Fruit fly (Drosophila melanogaster) whole organism, embryonic: ENCODE data around the gene CG3704.

ENCODE experiments used
- Antp ChIP-seq: fragments of 200-800 bp; sonication (Bioruptor generic); optimal IDR thresholded peaks from 3 replicates; lab custom pipeline; 2016; ENCODE audit warnings: missing biosample characterization, missing genetic modification characterization
- Awh ChIP-seq: fragments of 200-800 bp; sonication (Bioruptor generic); IDR thresholded peaks from 2 replicates; pipeline ENCODE4, ENCODE4 v1.3.6; 2022; ENCODE audit warnings: missing biosample characterization, missing genetic modification characterization
- CG10565 ChIP-seq: fragments of 200-800 bp; sonication (Bioruptor generic); optimal IDR thresholded peaks from 3 replicates; lab custom pipeline; 2016; ENCODE audit warnings: missing biosample characterization, mild to moderate bottlenecking, missing genetic modification characterization
- CG11247 ChIP-seq: fragments of 200-800 bp; sonication (Bioruptor generic); IDR thresholded peaks from 2 replicates; pipeline ENCODE4 v1.3.6; 2022; ENCODE audit warnings: missing biosample characterization, missing genetic modification characterization
- CG11695 ChIP-seq: fragments of 200-800 bp; sonication (Bioruptor generic); IDR thresholded peaks from 3 replicates; pipeline ENCODE4 v1.3.6; 2022; ENCODE audit warnings: missing biosample characterization, missing genetic modification characterization
- CG12104 ChIP-seq: fragments of 200-800 bp; sonication (Bioruptor generic); optimal IDR thresholded peaks from 3 replicates; lab custom pipeline; 2016; ENCODE audit warnings: missing biosample characterization, missing genetic modification characterization
- CG12155 ChIP-seq: fragments of 200-800 bp; sonication (Bioruptor generic); optimal IDR thresholded peaks from 3 replicates; lab custom pipeline; 2016; ENCODE audit warnings: missing biosample characterization, missing genetic modification characterization
- CG12299 ChIP-seq: fragments of 200-800 bp; sonication (Bioruptor generic); optimal IDR thresholded peaks from 2 replicates; lab custom pipeline; 2018; ENCODE audit warnings: missing biosample characterization, mild to moderate bottlenecking, missing genetic modification characterization
- CG14014 ChIP-seq: fragments of 200-800 bp; sonication (Bioruptor generic); IDR thresholded peaks from 2 replicates; pipeline ENCODE4 v1.3.6; 2022; ENCODE audit warnings: missing biosample characterization, missing genetic modification characterization
- CG14441 ChIP-seq: fragments of 200-800 bp; sonication (Bioruptor generic); IDR thresholded peaks from 2 replicates; pipeline ENCODE4 v1.3.6; 2022; ENCODE audit warnings: missing biosample characterization, missing genetic modification characterization
- CG15269 ChIP-seq: fragments of 200-800 bp; sonication (Bioruptor generic); optimal IDR thresholded peaks from 2 replicates; lab custom pipeline; 2018; ENCODE audit warnings: missing biosample characterization, mild to moderate bottlenecking, missing genetic modification characterization, moderate library complexity
- CG18262 ChIP-seq: fragments of 200-800 bp; optimal IDR thresholded peaks from 3 replicates; lab custom pipeline; 2019; ENCODE audit warnings: missing biosample characterization, mild to moderate bottlenecking, missing genetic modification characterization, moderate library complexity
- CG30403 ChIP-seq: fragments of 200-800 bp; sonication (Bioruptor generic); optimal IDR thresholded peaks from 3 replicates; lab custom pipeline; 2016; ENCODE audit warnings: missing biosample characterization, missing genetic modification characterization
- CG32532 ChIP-seq: fragments of 200-800 bp; sonication (Bioruptor generic); IDR thresholded peaks from 2 replicates; pipeline ENCODE4 v1.3.6; 2022; ENCODE audit warnings: missing biosample characterization, missing genetic modification characterization
- CG3407 ChIP-seq: fragments of 200-800 bp; sonication (Bioruptor generic); optimal IDR thresholded peaks from 2 replicates; lab custom pipeline; 2018; ENCODE audit warnings: missing biosample characterization, mild to moderate bottlenecking, missing genetic modification characterization
- CG4282 ChIP-seq: fragments of 200-800 bp; sonication (Bioruptor generic); optimal IDR thresholded peaks from 2 replicates; lab custom pipeline; 2016; ENCODE audit warnings: missing biosample characterization, missing genetic modification characterization
- CG4707 ChIP-seq: fragments of 200-800 bp; sonication (Bioruptor generic); optimal IDR thresholded peaks from 2 replicates; lab custom pipeline; 2018; ENCODE audit warnings: missing biosample characterization, mild to moderate bottlenecking, missing genetic modification characterization, moderate library complexity
- CG5245 ChIP-seq: fragments of 200-800 bp; sonication (Bioruptor generic); optimal IDR thresholded peaks from 3 replicates; lab custom pipeline; 2016; ENCODE audit warnings: missing biosample characterization, missing genetic modification characterization
- CG5953 ChIP-seq: fragments of 200-800 bp; sonication (Bioruptor generic); IDR thresholded peaks from 2 replicates; pipeline ENCODE4 v1.3.6; 2022; ENCODE audit warnings: missing biosample characterization, missing genetic modification characterization
- CG7928 ChIP-seq: fragments of 200-800 bp; sonication (Bioruptor generic); optimal IDR thresholded peaks from 2 replicates; lab custom pipeline; 2017; ENCODE audit warnings: missing biosample characterization, mild to moderate bottlenecking, missing genetic modification characterization
- CG9727 ChIP-seq: fragments of 200-800 bp; sonication (Bioruptor generic); optimal IDR thresholded peaks from 3 replicates; lab custom pipeline; 2017; ENCODE audit warnings: missing biosample characterization, mild to moderate bottlenecking, missing genetic modification characterization
- CG9797 ChIP-seq: fragments of 200-800 bp; sonication (Bioruptor generic); optimal IDR thresholded peaks from 3 replicates; lab custom pipeline; 2018; ENCODE audit warnings: missing biosample characterization, mild to moderate bottlenecking, missing genetic modification characterization
- Dad ChIP-seq: fragments of 200-800 bp; sonication (Bioruptor generic); optimal IDR thresholded peaks from 3 replicates; lab custom pipeline; 2016; ENCODE audit warnings: missing biosample characterization, missing genetic modification characterization
- Dip3 ChIP-seq: fragments of 200-800 bp; sonication (Bioruptor generic); optimal IDR thresholded peaks from 3 replicates; lab custom pipeline; 2016; ENCODE audit warnings: missing biosample characterization, missing genetic modification characterization
- Dll ChIP-seq: fragments of 200-800 bp; sonication (Bioruptor generic); IDR thresholded peaks from 4 replicates; pipeline ENCODE4 v1.3.6; 2022; ENCODE audit warnings: missing biosample characterization, missing genetic modification characterization; ENCODE audit not compliant: partially characterized antibody
- Kr ChIP-seq: fragments of 200-800 bp; sonication (Bioruptor generic); optimal IDR thresholded peaks from 2 replicates; lab custom pipeline; 2017; ENCODE audit warnings: missing biosample characterization, mild to moderate bottlenecking, missing genetic modification characterization
- Med ChIP-seq: fragments of 200-800 bp; sonication (Bioruptor generic); peaks from one replicate; lab custom pipeline; 2016; ENCODE audit warnings: missing biosample characterization, missing genetic modification characterization, mild to moderate bottlenecking, inconsistent platforms, moderate library complexity
- Sox102F ChIP-seq: fragments of 200-800 bp; sonication (Bioruptor generic); optimal IDR thresholded peaks from 2 replicates; lab custom pipeline; 2018; ENCODE audit warnings: missing biosample characterization, mild to moderate bottlenecking, missing genetic modification characterization, moderate library complexity
- Tbp ChIP-seq: fragments of >200 bp; optimal IDR thresholded peaks from 2 replicates; lab custom pipeline; 2018; ENCODE audit warnings: missing biosample characterization, missing genetic modification characterization
- Trl ChIP-seq, 3 experiments: fragments of >200 bp in 2 of 3; fragments of 200-800 bp in 1 of 3; sonication (Bioruptor generic) in 1 of 3; optimal IDR thresholded peaks; 2 replicates in 1 of 3; 3 replicates in 2 of 3; lab custom pipeline; 2016 to 2017; ENCODE audit warnings: missing biosample characterization in 1 of 3, missing genetic modification characterization in 1 of 3
- Vsx1 ChIP-seq: fragments of 200-800 bp; sonication (Bioruptor generic); optimal IDR thresholded peaks from 2 replicates; lab custom pipeline; 2017; ENCODE audit warnings: missing biosample characterization, mild to moderate bottlenecking, missing genetic modification characterization, missing genetic modification reagents
- Xbp1 ChIP-seq: fragments of 200-800 bp; sonication (Bioruptor generic); optimal IDR thresholded peaks from 3 replicates; lab custom pipeline; 2016; ENCODE audit warnings: missing biosample characterization, mild to moderate bottlenecking, missing genetic modification characterization
- ara ChIP-seq: fragments of 200-800 bp; sonication (Bioruptor generic); IDR thresholded peaks from 2 replicates; pipeline ENCODE4 v1.3.6; 2022; ENCODE audit warnings: missing biosample characterization, missing genetic modification characterization
- ci ChIP-seq: fragments of 200-800 bp; sonication (Bioruptor generic); IDR thresholded peaks from 3 replicates; pipeline ENCODE4 v1.3.6; 2022; ENCODE audit warnings: missing biosample characterization, missing genetic modification characterization
- crol ChIP-seq: fragments of 200-800 bp; sonication (Bioruptor generic); IDR thresholded peaks from 2 replicates; pipeline ENCODE4 v1.3.6; 2022; ENCODE audit warnings: missing biosample characterization, missing genetic modification characterization
- disco-r ChIP-seq: fragments of 200-800 bp; sonication (Bioruptor generic); optimal IDR thresholded peaks from 2 replicates; lab custom pipeline; 2016; ENCODE audit warnings: missing biosample characterization, missing genetic modification characterization
- dmrt99B ChIP-seq: fragments of 200-800 bp; sonication (Bioruptor generic); optimal IDR thresholded peaks from 2 replicates; lab custom pipeline; 2018; ENCODE audit warnings: missing biosample characterization, mild to moderate bottlenecking, missing genetic modification characterization, moderate library complexity
- emc ChIP-seq: fragments of 200-800 bp; sonication (Bioruptor generic); optimal IDR thresholded peaks from 2 replicates; lab custom pipeline; 2016; ENCODE audit warnings: missing biosample characterization, missing genetic modification characterization
- exex ChIP-seq: fragments of 200-800 bp; sonication (Bioruptor generic); optimal IDR thresholded peaks from 4 replicates; lab custom pipeline; 2018; ENCODE audit warnings: missing biosample characterization, mild to moderate bottlenecking, missing genetic modification characterization, moderate library complexity
- grn ChIP-seq: fragments of 200-800 bp; sonication (Bioruptor generic); optimal IDR thresholded peaks from 3 replicates; lab custom pipeline; 2017; ENCODE audit warnings: missing biosample characterization, missing genetic modification characterization
- insv ChIP-seq, 2 experiments: fragments of 200-800 bp; sonication (Bioruptor generic); optimal IDR thresholded peaks; 3 replicates each; lab custom pipeline; 2016 to 2018; ENCODE audit warnings: missing biosample characterization in 2 of 2, missing genetic modification characterization in 2 of 2
- lilli ChIP-seq: fragments of 200-800 bp; sonication (Bioruptor generic); optimal IDR thresholded peaks from 3 replicates; lab custom pipeline; 2016; ENCODE audit warnings: missing biosample characterization, missing genetic modification characterization
- seq ChIP-seq: fragments of 200-800 bp; sonication (Bioruptor generic); IDR thresholded peaks from 2 replicates; pipeline ENCODE4 v1.3.6; 2022; ENCODE audit warnings: missing biosample characterization, missing genetic modification characterization
- sna ChIP-seq: fragments of 200-800 bp; sonication (Bioruptor generic); IDR thresholded peaks from 2 replicates; pipeline ENCODE4 v1.3.6; 2022; ENCODE audit warnings: missing biosample characterization, missing genetic modification characterization; ENCODE audit not compliant: partially characterized antibody
- unpg ChIP-seq: fragments of 200-800 bp; sonication (Bioruptor generic); optimal IDR thresholded peaks from 3 replicates; lab custom pipeline; 2018; ENCODE audit warnings: missing biosample characterization, mild to moderate bottlenecking, missing genetic modification characterization, moderate library complexity
- vvl ChIP-seq: fragments of 200-800 bp; sonication (Bioruptor generic); IDR thresholded peaks from 2 replicates; pipeline ENCODE4 v1.3.6; 2022; ENCODE audit warnings: missing biosample characterization, missing genetic modification characterization
- zen ChIP-seq: fragments of 200-800 bp; sonication (Bioruptor generic); optimal IDR thresholded peaks from 3 replicates; lab custom pipeline; 2018; ENCODE audit warnings: missing biosample characterization, mild to moderate bottlenecking, missing genetic modification characterization, moderate library complexity
- zf30C ChIP-seq: fragments of 200-800 bp; sonication (Bioruptor generic); optimal IDR thresholded peaks from 3 replicates; lab custom pipeline; 2018; ENCODE audit warnings: missing biosample characterization, mild to moderate bottlenecking, missing genetic modification characterization
- zfh1 ChIP-seq: fragments of 200-800 bp; sonication (Bioruptor generic); IDR thresholded peaks from 3 replicates; pipeline ENCODE4 v1.3.6; 2022; ENCODE audit warnings: missing biosample characterization, missing genetic modification characterization

The CG3704 gene

DNA sequence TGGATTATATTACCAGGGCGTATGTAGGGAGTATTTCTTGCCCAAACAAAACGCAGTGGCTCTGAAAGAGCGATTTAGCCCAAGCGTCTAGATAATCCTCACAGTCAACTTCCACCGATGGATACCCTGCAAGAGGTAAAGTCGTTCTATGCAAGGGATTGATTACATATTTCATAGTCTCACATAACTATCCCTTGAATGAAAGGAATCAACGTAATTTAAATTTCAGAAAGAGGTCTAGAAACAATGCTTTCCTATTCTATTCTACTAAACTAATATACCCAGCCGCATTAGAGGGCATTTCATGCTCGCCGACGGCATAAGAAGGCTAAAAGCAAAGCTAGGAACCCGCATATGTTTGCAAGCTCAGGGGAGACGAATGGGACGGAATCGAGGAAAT, 26.2 kb upstream of the CG3704 start (continued):
- TF ChIP-seq CG15269 (tag; lab: Kevin White, UChicago) (peak; percentile 63), CG5953 (GFP tag; lab: Robert Waterston, UW) (no peak), CG9797 (GFP tag; lab: Kevin White, UChicago) (no peak), exex (no peak), CG11695 (GFP tag; lab: Robert Waterston, UW) (no peak), Dip3 (GFP tag; lab: Kevin White, UChicago) (peak; percentile 18), Trl (optimal IDR thresholded peaks at IDR 0.05; lab: Kevin White, UChicago) (no peak), Trl (GFP tag; optimal IDR thresholded peaks at IDR 0.05; lab: Kevin White, UChicago) (no peak), zf30C (GFP tag; lab: Kevin White, UChicago) (no peak), Tbp (GFP tag; lab: Kevin White, UChicago) (no peak), Vsx1 (GFP tag; lab: Kevin White, UChicago) (no peak), CG5245 (GFP tag; lab: Kevin White, UChicago) (no peak), Dll (GFP tag; lab: Robert Waterston, UW) (no peak), seq (GFP tag; lab: Robert Waterston, UW) (no peak), CG12299 (tag; lab: Kevin White, UChicago) (no peak), Dad (GFP tag; lab: Kevin White, UChicago) (no peak), CG4282 (GFP tag; lab: Kevin White, UChicago) (no peak), CG30403 (peak; percentile 15), CG12155 (GFP tag; lab: Kevin White, UChicago) (no peak), Antp (no peak), CG7928 (GFP tag; lab: Kevin White, UChicago) (no peak), lilli (peak; percentile 38), vvl (GFP tag; lab: Robert Waterston, UW) (no peak), CG12104 (no peak), Med (GFP tag; lab: Kevin White, UChicago) (peak; percentile 87), insv (GFP tag; optimal IDR thresholded peaks at IDR 0.05; lab: Kevin White, UChicago) (no peak), sna (GFP tag; lab: Robert Waterston, UW) (no peak), CG14014 (GFP tag; lab: Robert Waterston, UW) (peak; percentile 47; the same call in 1 of the 2 replicates), CG14441 (GFP tag; lab: Robert Waterston, UW) (peak; percentile 48; the same call in 1 of the 2 replicates), disco-r (GFP tag; lab: Kevin White, UChicago) (no peak), CG32532 (GFP tag; lab: Robert Waterston, UW) (peak; percentile 29; the same call in 1 of the 2 replicates), CG18262 (tag; lab: Kevin White, UChicago) (no peak), dmrt99B (tag; lab: Kevin White, UChicago) (peak; percentile 62), Kr (GFP tag; lab: Kevin White, UChicago) (no peak), ci (GFP tag; lab: Robert Waterston, UW) (0 out of 3 replicates have a peak, but pooled peaks have one; percentile 29), CG3407 (GFP tag; lab: Kevin White, UChicago) (no peak), Sox102F (GFP tag; lab: Kevin White, UChicago) (peak; percentile 40), CG4707 (GFP tag; lab: Kevin White, UChicago) (no peak), CG10565 (no peak), Xbp1 (peak; percentile 15), Awh (GFP tag; lab: Robert Waterston, UW) (no peak), unpg (GFP tag; lab: Kevin White, UChicago) (peak; percentile 23), grn (GFP tag; lab: Kevin White, UChicago) (no peak), ara (GFP tag; lab: Robert Waterston, UW) (no peak), emc (GFP tag; lab: Kevin White, UChicago) (no peak), CG9727 (peak; percentile 5), CG11247 (0 out of 2 replicates have a peak, but pooled peaks have one; percentile 20), zen (no peak), zfh1 (no peak), crol (GFP tag; lab: Robert Waterston, UW) (no peak)
- TF ChIP-seq, all 482 proteins: peak for 115
